Fruit fly (Drosophila melanogaster): ENCODE data around the gene alpha4GT1.

Gene alpha4GT1

DNA sequence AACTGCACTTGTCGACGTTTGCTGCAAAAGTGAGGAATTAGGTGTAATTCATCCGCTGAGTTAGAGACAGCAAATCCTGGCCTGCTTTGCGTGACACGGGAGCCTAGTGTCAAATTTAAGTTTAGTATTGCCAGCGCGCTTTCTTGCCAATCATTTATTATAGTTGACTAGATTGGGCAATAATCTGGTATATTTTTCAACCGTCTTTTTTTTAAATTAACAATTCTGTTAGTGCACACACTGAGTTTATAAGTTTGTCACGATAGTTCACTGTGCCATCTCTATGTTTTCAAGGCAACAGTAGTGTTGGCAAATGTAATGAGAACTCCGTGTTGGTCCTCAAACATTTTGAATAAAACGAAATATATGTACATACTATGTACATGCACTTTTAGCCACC is 46.1 kb downstream of the alpha4GT1 start, which contains the start of the genes CG9641 and CG3165 (continued):
- peak; percentile 89 for TF ChIP-seq az2 (GFP tag; optimal IDR thresholded peaks at IDR 0.05)
- no peak for TF ChIP-seq prd (optimal IDR thresholded peaks at IDR 0.05)
- peak; percentile 90 for TF ChIP-seq prd (GFP tag; IDR thresholded peaks at IDR 0.05)
- peak; percentile 77 for TF ChIP-seq dm (GFP tag; optimal IDR thresholded peaks at IDR 0.05)
- peak; percentile 81 for TF ChIP-seq CG10366 (GFP tag; IDR thresholded peaks at IDR 0.05)
- peak; percentile 88 for TF ChIP-seq phol (tag; optimal IDR thresholded peaks at IDR 0.05)
- peak; percentile 92 for TF ChIP-seq CG2120 (GFP tag; optimal IDR thresholded peaks at IDR 0.05)
- peak; percentile 79 for TF ChIP-seq unpg (GFP tag; optimal IDR thresholded peaks at IDR 0.05)
- TF ChIP-seq gfzf (GFP tag; optimal IDR thresholded peaks at IDR 0.05), result peak; percentile 46
- peak; percentile 91 for TF ChIP-seq Bgb (GFP tag; IDR thresholded peaks at IDR 0.05; ENCODE audit: partially characterized antibody)
- peak; percentile 74 for TF ChIP-seq emc (GFP tag; optimal IDR thresholded peaks at IDR 0.05)
- peak; percentile 90 for TF ChIP-seq Side (GFP tag; optimal IDR thresholded peaks at IDR 0.05)
- TF ChIP-seq ash1 (GFP tag; optimal IDR thresholded peaks at IDR 0.05), result no peak
- peak; percentile 77 for TF ChIP-seq scrt (GFP tag; optimal IDR thresholded peaks at IDR 0.05)
- peak; percentile 65 for TF ChIP-seq CG1233 (GFP tag; optimal IDR thresholded peaks at IDR 0.05)
- TF ChIP-seq z (GFP tag; IDR thresholded peaks at IDR 0.05), result no peak
- TF ChIP-seq CG13123 (GFP tag; optimal IDR thresholded peaks at IDR 0.05), result peak; percentile 78
- TF ChIP-seq HLH54F (GFP tag; optimal IDR thresholded peaks at IDR 0.05), result peak; percentile 93
- no peak for TF ChIP-seq Trl (optimal IDR thresholded peaks at IDR 0.05)
- peak; percentile 92 for TF ChIP-seq Trl (GFP tag; optimal IDR thresholded peaks at IDR 0.05)
- TF ChIP-seq CG15011 (GFP tag; optimal IDR thresholded peaks at IDR 0.05), result no peak
- TF ChIP-seq hbn (GFP tag; IDR thresholded peaks at IDR 0.05; ENCODE audit: partially characterized antibody), result peak; percentile 98
- no peak for TF ChIP-seq CG17568 (GFP tag; optimal IDR thresholded peaks at IDR 0.05)
- TF ChIP-seq tx (GFP tag; optimal IDR thresholded peaks at IDR 0.05), result peak; percentile 87
- TF ChIP-seq Hsf (GFP tag; optimal IDR thresholded peaks at IDR 0.05), result peak; percentile 91
- peak; percentile 58 for TF ChIP-seq org-1 (GFP tag; optimal IDR thresholded peaks at IDR 0.05)
- TF ChIP-seq lov (optimal IDR thresholded peaks at IDR 0.05), result no peak
- peak; percentile 69; the same call in 2 of the 3 replicates for TF ChIP-seq lov (GFP tag; IDR thresholded peaks at IDR 0.05)
- peak in 1 of 2 experiments; percentile 44 for TF ChIP-seq insv (GFP tag; optimal IDR thresholded peaks at IDR 0.05)
- peak; percentile 97 for TF ChIP-seq knrl (GFP tag; IDR thresholded peaks at IDR 0.05; ENCODE audit: partially characterized antibody)
- TF ChIP-seq Rx (GFP tag; IDR thresholded peaks at IDR 0.05), result peak; percentile 66
- peak; percentile 76 for TF ChIP-seq CG34376 (GFP tag; optimal IDR thresholded peaks at IDR 0.05)
- TF ChIP-seq CG5953 (GFP tag; IDR thresholded peaks at IDR 0.05), result peak; percentile 56
- TF ChIP-seq CG12659 (GFP tag; optimal IDR thresholded peaks at IDR 0.05), result peak; percentile 89
- TF ChIP-seq Atf6 (GFP tag; IDR thresholded peaks at IDR 0.05), result peak; percentile 80
- peak; percentile 41; the same call in 1 of the 2 replicates for TF ChIP-seq CG10321 (GFP tag; IDR thresholded peaks at IDR 0.05)
- peak; percentile 51 for TF ChIP-seq CG8359 (GFP tag; optimal IDR thresholded peaks at IDR 0.05; ENCODE audit: borderline replicate concordance)
- TF ChIP-seq wdn (GFP tag; IDR thresholded peaks at IDR 0.05), result no peak; the same call in 1 of the 2 replicates
- TF ChIP-seq p53 (GFP tag; optimal IDR thresholded peaks at IDR 0.05), result peak; percentile 72
- TF ChIP-seq btn (GFP tag; optimal IDR thresholded peaks at IDR 0.05), result peak; percentile 67
- TF ChIP-seq gsb (GFP tag; IDR thresholded peaks at IDR 0.05), result peak; percentile 66; the same call in 1 of the 2 replicates
- TF ChIP-seq corto (GFP tag; optimal IDR thresholded peaks at IDR 0.05), result no peak
- TF ChIP-seq CG11456 (GFP tag; IDR thresholded peaks at IDR 0.05), result peak; percentile 90
- peak; percentile 82 for TF ChIP-seq CG11398 (GFP tag; optimal IDR thresholded peaks at IDR 0.05)
- TF ChIP-seq slou (GFP tag; optimal IDR thresholded peaks at IDR 0.05), result peak; percentile 70
- TF ChIP-seq CG7271 (tag; optimal IDR thresholded peaks at IDR 0.05), result peak; percentile 37
- TF ChIP-seq CG4404 (GFP tag; IDR thresholded peaks at IDR 0.05), result peak; percentile 89
- peak; percentile 61 for TF ChIP-seq CG2202 (tag; optimal IDR thresholded peaks at IDR 0.05)
- peak; percentile 90 for TF ChIP-seq bab2 (GFP tag; optimal IDR thresholded peaks at IDR 0.05)
- TF ChIP-seq dmrt99B (tag; optimal IDR thresholded peaks at IDR 0.05), result no peak
- TF ChIP-seq CG6813 (GFP tag; optimal IDR thresholded peaks at IDR 0.05), result no peak
- TF ChIP-seq ewg (GFP tag; optimal IDR thresholded peaks at IDR 0.05), result peak; percentile 61

Data from whole organism, embryonic.